Fruit fly (Drosophila melanogaster) whole organism, embryonic: Measurements from ENCODE around the gene Rlb1.

Source experiments
- Aef1 ChIP-seq: fragments of 200-800 bp; sonication (Bioruptor generic); IDR thresholded peaks from 3 replicates; pipeline ENCODE4 v1.3.6; 2022; ENCODE audit warnings: missing biosample characterization, missing genetic modification characterization
- BEAF-32 ChIP-seq: fragments of 200-800 bp; sonication (Bioruptor generic); optimal IDR thresholded peaks from 3 replicates; lab custom pipeline; 2017; ENCODE audit warnings: missing biosample characterization, missing genetic modification characterization, mild to moderate bottlenecking, moderate library complexity, missing genetic modification reagents
- Bdp1 ChIP-seq: fragments of 200-800 bp; sonication (Bioruptor generic); optimal IDR thresholded peaks from 3 replicates; lab custom pipeline; 2016; ENCODE audit warnings: missing biosample characterization, missing genetic modification characterization
- CG10565 ChIP-seq: fragments of 200-800 bp; sonication (Bioruptor generic); optimal IDR thresholded peaks from 3 replicates; lab custom pipeline; 2016; ENCODE audit warnings: missing biosample characterization, mild to moderate bottlenecking, missing genetic modification characterization
- CG12744 ChIP-seq: fragments of 200-800 bp; sonication (Bioruptor generic); optimal IDR thresholded peaks from 2 replicates; lab custom pipeline; 2016; ENCODE audit warnings: missing biosample characterization, missing genetic modification characterization
- CG14014 ChIP-seq: fragments of 200-800 bp; sonication (Bioruptor generic); IDR thresholded peaks from 2 replicates; pipeline ENCODE4 v1.3.6; 2022; ENCODE audit warnings: missing biosample characterization, missing genetic modification characterization
- CG14050 ChIP-seq: fragments of 200-800 bp; sonication (Bioruptor generic); IDR thresholded peaks from 3 replicates; pipeline ENCODE4 v1.3.6; 2022; ENCODE audit warnings: missing biosample characterization, missing genetic modification characterization
- CG14710 ChIP-seq: fragments of 200-800 bp; sonication (Bioruptor generic); optimal IDR thresholded peaks from 3 replicates; lab custom pipeline; 2019; ENCODE audit warnings: missing biosample characterization, mild to moderate bottlenecking, missing genetic modification characterization, moderate library complexity
- CG15601 ChIP-seq: fragments of 200-800 bp; sonication (Bioruptor generic); optimal IDR thresholded peaks from 3 replicates; lab custom pipeline; 2019; ENCODE audit warnings: missing biosample characterization, mild to moderate bottlenecking, missing genetic modification characterization, moderate library complexity
- CG1602 ChIP-seq: fragments of 200-800 bp; sonication (Bioruptor generic); optimal IDR thresholded peaks from 3 replicates; lab custom pipeline; 2016; ENCODE audit warnings: missing biosample characterization, missing genetic modification characterization
- CG17186 ChIP-seq: fragments of 200-800 bp; sonication (Bioruptor generic); optimal IDR thresholded peaks from 3 replicates; lab custom pipeline; 2017; ENCODE audit warnings: missing biosample characterization, missing genetic modification reagents, missing genetic modification characterization
- CG3995 ChIP-seq: fragments of 200-800 bp; sonication (Bioruptor generic); optimal IDR thresholded peaks from 3 replicates; lab custom pipeline; 2016; ENCODE audit warnings: missing biosample characterization, missing genetic modification characterization
- CG4404 ChIP-seq: fragments of 200-800 bp; sonication (Bioruptor generic); IDR thresholded peaks from 2 replicates; pipeline ENCODE4 v1.3.6; 2022; ENCODE audit warnings: missing biosample characterization, missing genetic modification characterization
- CG8478 ChIP-seq: fragments of >200 bp; optimal IDR thresholded peaks from 2 replicates; lab custom pipeline; 2018
- CG9817 ChIP-seq: fragments of 200-800 bp; sonication (Bioruptor generic); optimal IDR thresholded peaks from 2 replicates; lab custom pipeline; 2018; ENCODE audit warnings: missing biosample characterization, mild to moderate bottlenecking, missing genetic modification characterization, moderate library complexity
- CoRest ChIP-seq: fragments of 200-800 bp; sonication (Bioruptor generic); optimal IDR thresholded peaks from 3 replicates; lab custom pipeline; 2018; ENCODE audit warnings: missing biosample characterization, mild to moderate bottlenecking, missing genetic modification characterization, moderate library complexity
- Doc3 ChIP-seq: fragments of 200-800 bp; sonication (Bioruptor generic); IDR thresholded peaks from 3 replicates; pipeline ENCODE4 v1.3.6; 2022; ENCODE audit warnings: missing biosample characterization, missing genetic modification characterization; ENCODE audit not compliant: partially characterized antibody
- HHEX ChIP-seq: fragments of 200-800 bp; sonication (Bioruptor generic); optimal IDR thresholded peaks from 3 replicates; lab custom pipeline; 2017; ENCODE audit warnings: missing biosample characterization, mild to moderate bottlenecking, missing genetic modification characterization, missing genetic modification reagents
- Hsf ChIP-seq: fragments of 200-800 bp; sonication (Bioruptor generic); optimal IDR thresholded peaks from 3 replicates; lab custom pipeline; 2016; ENCODE audit warnings: missing biosample characterization, missing genetic modification characterization
- MESR4 ChIP-seq: fragments of 200-800 bp; sonication (Bioruptor generic); optimal IDR thresholded peaks from 2 replicates; lab custom pipeline; 2018; ENCODE audit warnings: missing biosample characterization, mild to moderate bottlenecking, missing genetic modification characterization, moderate library complexity
- Max ChIP-seq: fragments of 200-800 bp; sonication (Bioruptor generic); optimal IDR thresholded peaks from 2 replicates; lab custom pipeline; 2016; ENCODE audit warnings: missing biosample characterization, mild to moderate bottlenecking, missing genetic modification characterization
- Myb ChIP-seq: fragments of 200-800 bp; sonication (Bioruptor generic); optimal IDR thresholded peaks from 2 replicates; lab custom pipeline; 2016; ENCODE audit warnings: missing biosample characterization, missing genetic modification characterization
- NFAT ChIP-seq: fragments of 200-800 bp; sonication (Bioruptor generic); IDR thresholded peaks from 2 replicates; pipeline ENCODE4 v1.3.6; 2022; ENCODE audit warnings: missing biosample characterization, missing genetic modification characterization
- Nf-YB ChIP-seq: fragments of 200-800 bp; sonication (Bioruptor generic); optimal IDR thresholded peaks from 3 replicates; lab custom pipeline; 2019; ENCODE audit warnings: missing biosample characterization, mild to moderate bottlenecking, missing genetic modification characterization, moderate library complexity
- NfI ChIP-seq: fragments of 200-800 bp; sonication (Bioruptor generic); optimal IDR thresholded peaks from 3 replicates; lab custom pipeline; 2018; ENCODE audit warnings: missing biosample characterization, mild to moderate bottlenecking, missing genetic modification characterization, moderate library complexity
- Pdp1 ChIP-seq, 2 experiments: fragments of 200-800 bp; sonication (Bioruptor generic); optimal IDR thresholded peaks; 3 replicates each; lab custom pipeline; 2016; ENCODE audit warnings: missing biosample characterization in 2 of 2, missing genetic modification characterization in 2 of 2, mild to moderate bottlenecking in 1 of 2, moderate library complexity in 1 of 2
- Sin3A ChIP-seq: fragments of >200 bp; optimal IDR thresholded peaks from 2 replicates; lab custom pipeline; 2018
- YL-1 ChIP-seq: fragments of 200-800 bp; sonication (Bioruptor generic); optimal IDR thresholded peaks from 3 replicates; lab custom pipeline; 2017; ENCODE audit warnings: missing biosample characterization, mild to moderate bottlenecking, missing genetic modification characterization
- ara ChIP-seq: fragments of 200-800 bp; sonication (Bioruptor generic); IDR thresholded peaks from 2 replicates; pipeline ENCODE4 v1.3.6; 2022; ENCODE audit warnings: missing biosample characterization, missing genetic modification characterization
- ash1 ChIP-seq: fragments of 200-800 bp; sonication (Bioruptor generic); optimal IDR thresholded peaks from 2 replicates; lab custom pipeline; 2018; ENCODE audit warnings: missing biosample characterization, mild to moderate bottlenecking, missing genetic modification characterization
- az2 ChIP-seq: fragments of 200-800 bp; sonication (Bioruptor generic); optimal IDR thresholded peaks from 3 replicates; lab custom pipeline; 2016; ENCODE audit warnings: missing biosample characterization, missing genetic modification characterization
- cas ChIP-seq: fragments of 200-800 bp; sonication (Bioruptor generic); IDR thresholded peaks from 2 replicates; pipeline ENCODE4 v1.3.6; 2022; ENCODE audit warnings: missing biosample characterization, missing genetic modification characterization
- chn ChIP-seq: fragments of 200-800 bp; sonication (Bioruptor generic); optimal IDR thresholded peaks from 2 replicates; lab custom pipeline; 2016; ENCODE audit warnings: missing biosample characterization, missing genetic modification characterization
- cwo ChIP-seq: fragments of 200-800 bp; sonication (Bioruptor generic); optimal IDR thresholded peaks from 3 replicates; lab custom pipeline; 2017; ENCODE audit warnings: missing biosample characterization, missing genetic modification characterization, mild to moderate bottlenecking, moderate library complexity, missing genetic modification reagents
- dati ChIP-seq: fragments of 200-800 bp; sonication (Bioruptor generic); IDR thresholded peaks from 2 replicates; pipeline ENCODE4 v1.3.6; 2022; ENCODE audit warnings: missing biosample characterization, missing genetic modification characterization
- ewg ChIP-seq: fragments of 200-800 bp; sonication (Bioruptor generic); optimal IDR thresholded peaks from 3 replicates; lab custom pipeline; 2017; ENCODE audit warnings: mild to moderate bottlenecking, missing biosample characterization, missing genetic modification reagents, missing genetic modification characterization
- exex ChIP-seq: fragments of 200-800 bp; sonication (Bioruptor generic); optimal IDR thresholded peaks from 4 replicates; lab custom pipeline; 2018; ENCODE audit warnings: missing biosample characterization, mild to moderate bottlenecking, missing genetic modification characterization, moderate library complexity
- ind ChIP-seq: fragments of 200-800 bp; sonication (Bioruptor generic); optimal IDR thresholded peaks from 3 replicates; lab custom pipeline; 2016; ENCODE audit warnings: missing biosample characterization, missing genetic modification characterization
- klu ChIP-seq: fragments of 200-800 bp; sonication (Bioruptor generic); IDR thresholded peaks from 2 replicates; pipeline ENCODE4 v1.3.6; 2022; ENCODE audit warnings: missing biosample characterization, missing genetic modification characterization
- pita ChIP-seq: fragments of 200-800 bp; sonication (Bioruptor generic); optimal IDR thresholded peaks from 2 replicates; lab custom pipeline; 2017; ENCODE audit warnings: missing biosample characterization, mild to moderate bottlenecking, missing genetic modification characterization
- sc ChIP-seq, 3 experiments: fragments of >200 bp in 2 of 3; fragments of 200-800 bp in 1 of 3; sonication (Bioruptor generic) in 1 of 3; optimal IDR thresholded peaks; 2 replicates in 2 of 3; 3 replicates in 1 of 3; lab custom pipeline; 2017; ENCODE audit warnings: mild to moderate bottlenecking in 1 of 3, missing biosample characterization in 1 of 3, missing genetic modification characterization in 1 of 3, missing genetic modification reagents in 1 of 3
- tgo ChIP-seq: fragments of 200-800 bp; sonication (Bioruptor generic); IDR thresholded peaks from 3 replicates; pipeline ENCODE4 v1.3.6; 2022; ENCODE audit warnings: missing biosample characterization, missing genetic modification characterization
- toy ChIP-seq: fragments of 200-800 bp; sonication (Bioruptor generic); IDR thresholded peaks from 2 replicates; pipeline ENCODE4 v1.3.6; 2022; ENCODE audit warnings: missing biosample characterization, missing genetic modification characterization
- trh ChIP-seq: fragments of 200-800 bp; sonication (Bioruptor generic); optimal IDR thresholded peaks from 2 replicates; lab custom pipeline; 2016; ENCODE audit warnings: missing biosample characterization, missing genetic modification characterization
- tup ChIP-seq: fragments of 200-800 bp; sonication (Bioruptor generic); optimal IDR thresholded peaks from 2 replicates; lab custom pipeline; 2016; ENCODE audit warnings: missing biosample characterization, mild to moderate bottlenecking, missing genetic modification characterization, moderate library complexity
- twi ChIP-seq: fragments of 200-800 bp; optimal IDR thresholded peaks from 2 replicates; lab custom pipeline; 2019; ENCODE audit warnings: missing biosample characterization, mild to moderate bottlenecking, missing genetic modification characterization, moderate library complexity
- unc-4 ChIP-seq: fragments of 200-800 bp; sonication (Bioruptor generic); IDR thresholded peaks from 2 replicates; pipeline ENCODE4 v1.3.6; 2022; ENCODE audit warnings: missing biosample characterization, missing genetic modification characterization; ENCODE audit not compliant: partially characterized antibody
- unpg ChIP-seq: fragments of 200-800 bp; sonication (Bioruptor generic); optimal IDR thresholded peaks from 3 replicates; lab custom pipeline; 2018; ENCODE audit warnings: missing biosample characterization, mild to moderate bottlenecking, missing genetic modification characterization, moderate library complexity
- vfl ChIP-seq: fragments of 200-800 bp; sonication (Bioruptor generic); optimal IDR thresholded peaks from 2 replicates; lab custom pipeline; 2016; ENCODE audit warnings: missing biosample characterization, missing genetic modification characterization

Gene Rlb1

dm6 chr3R:9563240-9563992 is 50.3 kb downstream of the Rlb1 start, which contains the start of the genes CG9393 and Vps45 (continued):
- no peak for TF ChIP-seq sc (optimal IDR thresholded peaks at IDR 0.05; lab: Kevin White, UChicago)
- no peak for TF ChIP-seq sc (GFP tag; optimal IDR thresholded peaks at IDR 0.05; lab: Kevin White, UChicago)
- TF ChIP-seq CG17186 (GFP tag; lab: Kevin White, UChicago), result peak; percentile 60
- peak; percentile 58 for TF ChIP-seq NfI (GFP tag; lab: Kevin White, UChicago)
- TF ChIP-seq Hsf (GFP tag; lab: Kevin White, UChicago), result peak; percentile 79
- TF ChIP-seq chn, result peak; percentile 83
- TF ChIP-seq ash1 (GFP tag; lab: Kevin White, UChicago), result no peak
- peak; percentile 48 for TF ChIP-seq Bdp1 (GFP tag; lab: Kevin White, UChicago)
- TF ChIP-seq ind (GFP tag; lab: Kevin White, UChicago), result peak; percentile 74
- peak; percentile 98 for TF ChIP-seq BEAF-32 (GFP tag; lab: Kevin White, UChicago)
- TF ChIP-seq vfl (GFP tag; lab: Kevin White, UChicago), result peak; percentile 52
- TF ChIP-seq dati, result no peak
- TF ChIP-seq HHEX (GFP tag; lab: Kevin White, UChicago), result no peak
- peak; percentile 71 for TF ChIP-seq CG9817 (tag; lab: Kevin White, UChicago)
- TF ChIP-seq toy (GFP tag; lab: Robert Waterston, UW), result no peak
- TF ChIP-seq Nf-YB (GFP tag; lab: Kevin White, UChicago), result peak; percentile 17
- peak; percentile 81 for TF ChIP-seq CG14710 (tag; lab: Kevin White, UChicago)
- TF ChIP-seq tgo (GFP tag; lab: Robert Waterston, UW), result peak; percentile 48; the same call in 1 of the 3 replicates
- peak; percentile 67 for TF ChIP-seq twi (tag; lab: Kevin White, UChicago)
- peak; percentile 96 for TF ChIP-seq Sin3A (lab: Kevin White, UChicago)
- 0 out of 2 replicates have a peak, but pooled peaks have one; percentile 36 for TF ChIP-seq cas
- TF ChIP-seq CG12744 (GFP tag; lab: Kevin White, UChicago), result peak; percentile 50
- peak; percentile 34 for TF ChIP-seq MESR4 (GFP tag; lab: Kevin White, UChicago)
- TF ChIP-seq cwo (GFP tag; lab: Kevin White, UChicago), result peak; percentile 8
- no peak for TF ChIP-seq CG10565 (GFP tag; lab: Kevin White, UChicago)
- TF ChIP-seq CG1602 (GFP tag; lab: Kevin White, UChicago), result peak; percentile 62
- TF ChIP-seq CoRest, result peak; percentile 76
- peak; percentile 97 for TF ChIP-seq unc-4 (GFP tag; lab: Robert Waterston, UW)
- TF ChIP-seq CG3995 (GFP tag; lab: Kevin White, UChicago), result peak; percentile 92
- peak; percentile 80 for TF ChIP-seq Max (GFP tag; lab: Kevin White, UChicago)
- peak; percentile 64 for TF ChIP-seq CG15601 (tag; lab: Kevin White, UChicago)
- TF ChIP-seq pita (GFP tag; lab: Kevin White, UChicago), result no peak
- no peak for TF ChIP-seq CG14050 (GFP tag; lab: Robert Waterston, UW)
- TF ChIP-seq CG14014, result no peak; the same call in 1 of the 2 replicates
- peak; percentile 68 for TF ChIP-seq YL-1 (GFP tag; lab: Kevin White, UChicago)
- peak; percentile 48 for TF ChIP-seq az2 (GFP tag; lab: Kevin White, UChicago)
- TF ChIP-seq klu (GFP tag; lab: Robert Waterston, UW), result peak; percentile 54
- peak; percentile 35; the same call in 1 of the 2 replicates for TF ChIP-seq NFAT (GFP tag; lab: Robert Waterston, UW)
- TF ChIP-seq tup, result peak; percentile 25
- TF ChIP-seq CG8478 (lab: Kevin White, UChicago), result no peak
- TF ChIP-seq Myb (GFP tag; lab: Kevin White, UChicago), result peak; percentile 72
- peak; percentile 68 to 94 for TF ChIP-seq Pdp1 (GFP tag; optimal IDR thresholded peaks at IDR 0.05; lab: Kevin White, UChicago)
- TF ChIP-seq CG4404, result no peak; the same call in none of the 2 replicates
- TF ChIP-seq Doc3 (GFP tag; lab: Robert Waterston, UW), result peak; percentile 90
- peak; percentile 16 for TF ChIP-seq trh
- peak; percentile 37 for TF ChIP-seq ara (GFP tag; lab: Robert Waterston, UW)
- peak; percentile 46 for TF ChIP-seq exex (tag; lab: Kevin White, UChicago)
- TF ChIP-seq Aef1 (GFP tag; lab: Robert Waterston, UW), result peak; percentile 27; the same call in 1 of the 3 replicates
- TF ChIP-seq unpg (GFP tag; lab: Kevin White, UChicago), result no peak
- TF ChIP-seq ewg (GFP tag; lab: Kevin White, UChicago), result peak; percentile 38
